Fruit fly (Drosophila melanogaster) whole organism, embryonic: ENCODE results near the gene scyl.

Source experiments
- Atf-2 ChIP-seq: fragments of 200-800 bp; sonication (Bioruptor generic); optimal IDR thresholded peaks from 2 replicates; lab custom pipeline; 2016; ENCODE audit warnings: missing biosample characterization, missing genetic modification characterization
- CG10654 ChIP-seq: fragments of 200-800 bp; sonication (Bioruptor generic); optimal IDR thresholded peaks from 2 replicates; lab custom pipeline; 2016; ENCODE audit warnings: missing biosample characterization, missing genetic modification characterization
- CG11560 ChIP-seq: fragments of 200-800 bp; sonication (Bioruptor generic); IDR thresholded peaks from 3 replicates; pipeline ENCODE4 v1.3.6; 2022; ENCODE audit warnings: missing biosample characterization, missing genetic modification characterization
- CG13296 ChIP-seq: fragments of 200-800 bp; sonication (Bioruptor generic); optimal IDR thresholded peaks from 3 replicates; lab custom pipeline; 2018; ENCODE audit warnings: missing biosample characterization, mild to moderate bottlenecking, missing genetic modification characterization
- CG13775 ChIP-seq: fragments of 200-800 bp; sonication (Bioruptor generic); optimal IDR thresholded peaks from 3 replicates; lab custom pipeline; 2017; ENCODE audit warnings: missing biosample characterization, mild to moderate bottlenecking, missing genetic modification characterization
- CG15269 ChIP-seq: fragments of 200-800 bp; sonication (Bioruptor generic); optimal IDR thresholded peaks from 2 replicates; lab custom pipeline; 2018; ENCODE audit warnings: missing biosample characterization, mild to moderate bottlenecking, missing genetic modification characterization, moderate library complexity
- CG1529 ChIP-seq: fragments of 200-800 bp; sonication (Bioruptor generic); optimal IDR thresholded peaks from 3 replicates; lab custom pipeline; 2018; ENCODE audit warnings: missing biosample characterization, missing genetic modification characterization
- CG17186 ChIP-seq: fragments of 200-800 bp; sonication (Bioruptor generic); optimal IDR thresholded peaks from 3 replicates; lab custom pipeline; 2017; ENCODE audit warnings: missing biosample characterization, missing genetic modification reagents, missing genetic modification characterization
- CG17568 ChIP-seq: fragments of 200-800 bp; sonication (Bioruptor generic); optimal IDR thresholded peaks from 2 replicates; lab custom pipeline; 2018; ENCODE audit warnings: missing biosample characterization, mild to moderate bottlenecking, missing genetic modification characterization, moderate library complexity
- CG33557 ChIP-seq: fragments of 200-800 bp; sonication (Bioruptor generic); optimal IDR thresholded peaks from 2 replicates; lab custom pipeline; 2019; ENCODE audit warnings: missing biosample characterization, mild to moderate bottlenecking, missing genetic modification characterization, moderate library complexity
- CG4617 ChIP-seq: fragments of 200-800 bp; sonication (Bioruptor generic); optimal IDR thresholded peaks from 3 replicates; lab custom pipeline; 2016; ENCODE audit warnings: missing biosample characterization, missing genetic modification characterization, borderline replicate concordance
- CG5953 ChIP-seq: fragments of 200-800 bp; sonication (Bioruptor generic); IDR thresholded peaks from 2 replicates; pipeline ENCODE4 v1.3.6; 2022; ENCODE audit warnings: missing biosample characterization, missing genetic modification characterization
- CG6791 ChIP-seq: fragments of 200-800 bp; sonication (Bioruptor generic); IDR thresholded peaks from 3 replicates; pipeline ENCODE4 v1.3.6; 2022; ENCODE audit warnings: missing biosample characterization, missing genetic modification characterization; ENCODE audit not compliant: partially characterized antibody
- CG6854 ChIP-seq: fragments of 200-800 bp; sonication (Bioruptor generic); optimal IDR thresholded peaks from 3 replicates; lab custom pipeline; 2017; ENCODE audit warnings: missing biosample characterization, mild to moderate bottlenecking, missing genetic modification characterization
- Camta ChIP-seq: fragments of 200-800 bp; sonication (Bioruptor generic); optimal IDR thresholded peaks from 2 replicates; lab custom pipeline; 2016; ENCODE audit warnings: missing biosample characterization, missing genetic modification characterization
- Chrac-16 ChIP-seq: fragments of 200-800 bp; sonication (Bioruptor generic); optimal IDR thresholded peaks from 3 replicates; lab custom pipeline; 2016; ENCODE audit warnings: missing biosample characterization, missing genetic modification characterization
- Doc3 ChIP-seq: fragments of 200-800 bp; sonication (Bioruptor generic); IDR thresholded peaks from 3 replicates; pipeline ENCODE4 v1.3.6; 2022; ENCODE audit warnings: missing biosample characterization, missing genetic modification characterization; ENCODE audit not compliant: partially characterized antibody
- Fer3 ChIP-seq: fragments of 200-800 bp; sonication (Bioruptor generic); optimal IDR thresholded peaks from 2 replicates; lab custom pipeline; 2018; ENCODE audit warnings: missing biosample characterization, mild to moderate bottlenecking, missing genetic modification characterization, moderate library complexity
- Gug ChIP-seq: fragments of 200-800 bp; sonication (Bioruptor generic); IDR thresholded peaks from 4 replicates; pipeline ENCODE4 v1.3.6; 2022; ENCODE audit warnings: missing biosample characterization, missing genetic modification characterization
- HLH3B ChIP-seq: fragments of 200-800 bp; sonication (Bioruptor generic); IDR thresholded peaks from 2 replicates; pipeline ENCODE4 v1.3.6; 2022; ENCODE audit warnings: missing biosample characterization, missing genetic modification characterization
- HLH4C ChIP-seq: fragments of 200-800 bp; sonication (Bioruptor generic); IDR thresholded peaks from 3 replicates; pipeline ENCODE4 v1.3.6; 2022; ENCODE audit warnings: missing biosample characterization, missing genetic modification characterization; ENCODE audit not compliant: partially characterized antibody
- HLH54F ChIP-seq: fragments of 200-800 bp; sonication (Bioruptor generic); optimal IDR thresholded peaks from 3 replicates; lab custom pipeline; 2016; ENCODE audit warnings: missing biosample characterization, missing genetic modification characterization
- Hmx ChIP-seq: fragments of 200-800 bp; sonication (Bioruptor generic); optimal IDR thresholded peaks from 2 replicates; lab custom pipeline; 2016; ENCODE audit warnings: missing biosample characterization, missing genetic modification characterization
- Hr3 ChIP-seq: fragments of 200-800 bp; sonication (Bioruptor generic); optimal IDR thresholded peaks from 3 replicates; lab custom pipeline; 2016; ENCODE audit warnings: missing biosample characterization, missing genetic modification characterization
- Mes4 ChIP-seq: fragments of 200-800 bp; sonication (Bioruptor generic); optimal IDR thresholded peaks from 2 replicates; lab custom pipeline; 2016; ENCODE audit warnings: missing biosample characterization, missing genetic modification characterization
- Scr ChIP-seq: fragments of 200-800 bp; sonication (Bioruptor generic); IDR thresholded peaks from 2 replicates; pipeline ENCODE4 v1.3.6; 2022; ENCODE audit warnings: missing biosample characterization, missing genetic modification characterization; ENCODE audit not compliant: partially characterized antibody
- Spps ChIP-seq: fragments of 200-800 bp; sonication (Bioruptor generic); optimal IDR thresholded peaks from 2 replicates; lab custom pipeline; 2018; ENCODE audit warnings: missing biosample characterization, mild to moderate bottlenecking, missing genetic modification characterization
- Sry-δ ChIP-seq: fragments of 200-800 bp; sonication (Bioruptor generic); optimal IDR thresholded peaks from 2 replicates; lab custom pipeline; 2016; ENCODE audit warnings: missing biosample characterization, missing genetic modification characterization
- Ssrp ChIP-seq: fragments of 200-800 bp; sonication (Bioruptor generic); optimal IDR thresholded peaks from 2 replicates; lab custom pipeline; 2018; ENCODE audit warnings: missing biosample characterization, mild to moderate bottlenecking, missing genetic modification characterization, moderate library complexity
- ara ChIP-seq: fragments of 200-800 bp; sonication (Bioruptor generic); IDR thresholded peaks from 2 replicates; pipeline ENCODE4 v1.3.6; 2022; ENCODE audit warnings: missing biosample characterization, missing genetic modification characterization
- az2 ChIP-seq: fragments of 200-800 bp; sonication (Bioruptor generic); optimal IDR thresholded peaks from 3 replicates; lab custom pipeline; 2016; ENCODE audit warnings: missing biosample characterization, missing genetic modification characterization
- chn ChIP-seq: fragments of 200-800 bp; sonication (Bioruptor generic); optimal IDR thresholded peaks from 2 replicates; lab custom pipeline; 2016; ENCODE audit warnings: missing biosample characterization, missing genetic modification characterization
- crc ChIP-seq: fragments of 200-800 bp; sonication (Bioruptor generic); optimal IDR thresholded peaks from 2 replicates; lab custom pipeline; 2016; ENCODE audit warnings: missing biosample characterization, missing genetic modification characterization
- da ChIP-seq: fragments of 200-800 bp; sonication (Bioruptor generic); optimal IDR thresholded peaks from 2 replicates; lab custom pipeline; 2016; ENCODE audit warnings: missing biosample characterization, missing genetic modification characterization
- dmrt99B ChIP-seq: fragments of 200-800 bp; sonication (Bioruptor generic); optimal IDR thresholded peaks from 2 replicates; lab custom pipeline; 2018; ENCODE audit warnings: missing biosample characterization, mild to moderate bottlenecking, missing genetic modification characterization, moderate library complexity
- esg ChIP-seq: fragments of 200-800 bp; sonication (Bioruptor generic); conservative IDR thresholded peaks from 2 replicates; pipeline ENCODE4 v1.3.6; 2022; ENCODE audit warnings: missing biosample characterization, missing genetic modification characterization
- gce ChIP-seq: fragments of 200-800 bp; sonication (Bioruptor generic); IDR thresholded peaks from 3 replicates; pipeline ENCODE4 v1.3.6; 2022; ENCODE audit warnings: missing biosample characterization, missing genetic modification characterization
- grau ChIP-seq: fragments of 200-800 bp; optimal IDR thresholded peaks from 3 replicates; lab custom pipeline; 2019; ENCODE audit warnings: missing biosample characterization, mild to moderate bottlenecking, missing genetic modification characterization, moderate library complexity
- gsb ChIP-seq: fragments of 200-800 bp; sonication (Bioruptor generic); IDR thresholded peaks from 2 replicates; pipeline ENCODE4 v1.3.6; 2022; ENCODE audit warnings: missing biosample characterization, missing genetic modification characterization
- knrl ChIP-seq: fragments of 200-800 bp; sonication (Bioruptor generic); IDR thresholded peaks from 3 replicates; pipeline ENCODE4 v1.3.6; 2022; ENCODE audit warnings: missing biosample characterization, missing genetic modification characterization; ENCODE audit not compliant: partially characterized antibody
- lbe ChIP-seq: fragments of 200-800 bp; sonication (Bioruptor generic); optimal IDR thresholded peaks from 2 replicates; lab custom pipeline; 2016; ENCODE audit warnings: missing biosample characterization, mild to moderate bottlenecking, missing genetic modification characterization
- peb ChIP-seq: fragments of 200-800 bp; sonication (Bioruptor generic); IDR thresholded peaks from 2 replicates; pipeline ENCODE4 v1.3.6; 2022; ENCODE audit warnings: missing biosample characterization, missing genetic modification characterization
- pho ChIP-seq: fragments of 200-800 bp; sonication (Bioruptor generic); optimal IDR thresholded peaks from 2 replicates; lab custom pipeline; 2016; ENCODE audit warnings: missing biosample characterization, missing genetic modification characterization
- prd ChIP-seq, 3 experiments: fragments of >200 bp in 2 of 3; fragments of 200-800 bp in 1 of 3; sonication (Bioruptor generic) in 1 of 3; optimal IDR thresholded peaks in 2 of 3; IDR thresholded peaks in 1 of 3; 2 replicates in 2 of 3; 3 replicates in 1 of 3; pipeline versions ENCODE4 v1.3.6 to Lab custom; 2017 to 2022; ENCODE audit warnings: missing biosample characterization in 1 of 3, missing genetic modification characterization in 1 of 3
- salm ChIP-seq: fragments of 200-800 bp; sonication (Bioruptor generic); optimal IDR thresholded peaks from 2 replicates; lab custom pipeline; 2018; ENCODE audit warnings: missing biosample characterization, mild to moderate bottlenecking, missing genetic modification characterization
- sd ChIP-seq: fragments of 200-800 bp; sonication (Bioruptor generic); optimal IDR thresholded peaks from 3 replicates; lab custom pipeline; 2018; ENCODE audit warnings: missing biosample characterization, mild to moderate bottlenecking, missing genetic modification characterization, moderate library complexity
- ssp ChIP-seq: fragments of 200-800 bp; sonication (Bioruptor generic); IDR thresholded peaks from 2 replicates; pipeline ENCODE4 v1.3.6; 2022; ENCODE audit warnings: missing biosample characterization, missing genetic modification characterization
- usp ChIP-seq: fragments of >200 bp; optimal IDR thresholded peaks from 2 replicates; lab custom pipeline; 2017; ENCODE audit warnings: missing biosample characterization, missing genetic modification characterization
- z ChIP-seq: fragments of 200-800 bp; sonication (Bioruptor generic); IDR thresholded peaks from 3 replicates; pipeline ENCODE4 v1.3.6; 2022; ENCODE audit warnings: missing biosample characterization, missing genetic modification characterization

Gene scyl

DNA sequence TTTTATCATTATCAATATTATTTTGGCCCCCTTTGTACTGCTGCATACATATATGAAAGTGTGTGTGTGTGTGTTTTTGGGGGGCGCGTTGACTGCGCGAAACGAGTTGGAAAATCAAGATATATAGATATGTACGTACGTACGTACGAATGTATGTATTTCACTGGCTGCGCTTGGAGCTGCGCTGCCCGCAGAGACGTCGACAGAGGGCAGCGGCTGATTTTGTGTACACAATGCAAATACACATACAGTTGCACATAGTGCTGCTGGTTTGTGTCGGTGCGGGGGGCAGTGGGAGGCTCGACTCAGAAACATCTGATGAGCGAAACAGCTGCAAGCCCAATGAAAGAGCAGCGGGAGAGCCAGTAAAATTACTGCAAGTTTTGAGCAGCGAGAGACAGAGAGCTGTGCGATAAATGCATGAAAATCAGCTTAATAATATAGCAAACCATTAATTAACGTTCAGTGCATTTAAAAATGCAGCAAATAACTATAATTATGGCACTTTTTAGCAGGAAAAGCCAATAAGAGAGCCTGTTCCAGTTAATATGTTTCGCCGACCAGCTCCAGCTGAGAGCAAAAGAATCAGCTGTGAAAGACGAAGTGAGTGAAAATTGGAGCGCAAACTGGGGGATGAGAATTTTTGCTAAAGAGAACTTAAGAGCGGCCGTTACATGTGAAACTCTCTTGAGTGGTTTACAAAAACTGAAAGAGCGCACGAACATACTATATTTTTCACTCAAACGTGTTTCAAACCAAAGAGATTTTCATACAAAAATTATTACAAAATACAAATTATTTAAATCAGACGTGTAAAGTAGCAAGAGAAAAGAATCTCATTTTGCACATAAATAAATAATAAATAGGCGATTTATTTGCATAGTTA lies 4.5 kb upstream of the scyl start (continued):
- TF ChIP-seq Mes4 (peak; percentile 13), knrl (no peak), gce (GFP tag; lab: Robert Waterston, UW) (0 out of 3 replicates have a peak, but pooled peaks have one; percentile 6), CG4617 (GFP tag; lab: Kevin White, UChicago) (no peak), Sry-δ (no peak), CG6854 (GFP tag; lab: Kevin White, UChicago) (no peak), Fer3 (tag; lab: Kevin White, UChicago) (no peak), CG1529 (GFP tag; lab: Kevin White, UChicago) (peak; percentile 13), CG10654 (GFP tag; lab: Kevin White, UChicago) (no peak), lbe (GFP tag; lab: Kevin White, UChicago) (no peak), Scr (GFP tag; lab: Robert Waterston, UW) (no peak; the same call in 1 of the 2 replicates), da (GFP tag; lab: Kevin White, UChicago) (no peak), CG17186 (no peak), HLH54F (GFP tag; lab: Kevin White, UChicago) (no peak), prd (optimal IDR thresholded peaks at IDR 0.05; lab: Kevin White, UChicago) (no peak), prd (GFP tag; IDR thresholded peaks at IDR 0.05; lab: Robert Waterston, UW) (no peak), peb (GFP tag; lab: Robert Waterston, UW) (no peak), ssp (GFP tag; lab: Robert Waterston, UW) (no peak), HLH4C (GFP tag; lab: Robert Waterston, UW) (no peak), Chrac-16 (GFP tag; lab: Kevin White, UChicago) (no peak), esg (GFP tag; lab: Robert Waterston, UW) (no peak), sd (tag; lab: Kevin White, UChicago) (no peak), CG15269 (tag; lab: Kevin White, UChicago) (no peak), crc (GFP tag; lab: Kevin White, UChicago) (no peak), CG5953 (GFP tag; lab: Robert Waterston, UW) (no peak), Ssrp (tag; lab: Kevin White, UChicago) (no peak), pho (GFP tag; lab: Kevin White, UChicago) (no peak), Doc3 (GFP tag; lab: Robert Waterston, UW) (no peak), Hmx (GFP tag; lab: Kevin White, UChicago) (no peak), CG11560 (no peak), chn (GFP tag; lab: Kevin White, UChicago) (no peak), CG13775 (GFP tag; lab: Kevin White, UChicago) (no peak), grau (tag; lab: Kevin White, UChicago) (no peak), Gug (no peak), z (GFP tag; lab: Robert Waterston, UW) (peak; percentile 96), Camta (GFP tag; lab: Kevin White, UChicago) (no peak), Atf-2 (GFP tag; lab: Kevin White, UChicago) (no peak), Hr3 (GFP tag; lab: Kevin White, UChicago) (no peak), usp (GFP tag; lab: Kevin White, UChicago) (no peak), dmrt99B (tag; lab: Kevin White, UChicago) (no peak), Spps (tag; lab: Kevin White, UChicago) (no peak), CG17568 (GFP tag; lab: Kevin White, UChicago) (no peak), az2 (no peak), salm (tag; lab: Kevin White, UChicago) (no peak), ara (GFP tag; lab: Robert Waterston, UW) (no peak), HLH3B (GFP tag; lab: Robert Waterston, UW) (no peak), CG33557 (GFP tag; lab: Kevin White, UChicago) (peak; percentile 37), CG13296 (GFP tag; lab: Kevin White, UChicago) (no peak), CG6791 (GFP tag; lab: Robert Waterston, UW) (no peak), gsb (GFP tag; lab: Robert Waterston, UW) (no peak)
